Fruit fly (Drosophila melanogaster) whole organism: Measurements from ENCODE around the gene Acp76A.

Experiments
- CG8478 ChIP-seq: fragments of >200 bp; optimal IDR thresholded peaks from 2 replicates; lab custom pipeline; 2018; ENCODE audit warnings: inconsistent platforms
- usp ChIP-seq: fragments of >200 bp; optimal IDR thresholded peaks from 2 replicates; lab custom pipeline; 2017; ENCODE audit warnings: missing biosample characterization, missing genetic modification characterization, mixed read lengths

DNA sequence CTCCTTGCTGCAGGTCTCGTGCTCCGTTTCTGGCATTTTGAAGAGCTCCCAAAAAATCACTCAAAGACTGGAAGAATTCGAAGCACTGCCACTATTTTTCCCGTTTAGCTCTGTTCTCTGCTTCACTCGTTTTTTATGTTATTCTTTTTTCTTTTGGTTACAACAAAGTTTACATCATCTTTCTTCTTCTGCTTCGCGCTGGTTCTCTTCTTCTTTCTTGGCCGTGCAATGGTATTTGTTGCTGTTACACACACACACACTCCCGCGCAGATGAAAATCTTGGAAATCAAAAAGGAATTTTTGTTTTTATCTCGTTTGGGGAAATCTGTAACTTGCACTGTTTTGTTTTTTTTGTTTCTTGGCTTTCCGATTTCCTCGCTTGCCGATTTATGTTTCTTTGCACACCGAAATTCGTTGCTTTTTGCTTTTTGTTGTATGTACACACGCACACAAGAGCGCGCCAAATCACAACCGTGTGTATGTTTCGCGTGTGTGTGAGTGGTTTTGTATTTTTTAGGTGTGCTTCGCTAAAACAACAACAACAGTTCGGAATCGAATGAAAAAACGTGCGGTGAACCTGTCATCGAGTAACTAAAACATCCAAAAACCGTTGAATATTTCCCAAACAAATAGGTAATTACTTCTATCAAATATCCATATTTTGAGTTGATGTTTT, 34.0 kb upstream of the Acp76A start:
- TF ChIP-seq CG8478 (lab: Kevin White, UChicago), result no peak
- no peak for TF ChIP-seq usp (GFP tag; lab: Kevin White, UChicago)
